Fruit fly (Drosophila melanogaster): ENCODE results near the gene CG12278.

DNA sequence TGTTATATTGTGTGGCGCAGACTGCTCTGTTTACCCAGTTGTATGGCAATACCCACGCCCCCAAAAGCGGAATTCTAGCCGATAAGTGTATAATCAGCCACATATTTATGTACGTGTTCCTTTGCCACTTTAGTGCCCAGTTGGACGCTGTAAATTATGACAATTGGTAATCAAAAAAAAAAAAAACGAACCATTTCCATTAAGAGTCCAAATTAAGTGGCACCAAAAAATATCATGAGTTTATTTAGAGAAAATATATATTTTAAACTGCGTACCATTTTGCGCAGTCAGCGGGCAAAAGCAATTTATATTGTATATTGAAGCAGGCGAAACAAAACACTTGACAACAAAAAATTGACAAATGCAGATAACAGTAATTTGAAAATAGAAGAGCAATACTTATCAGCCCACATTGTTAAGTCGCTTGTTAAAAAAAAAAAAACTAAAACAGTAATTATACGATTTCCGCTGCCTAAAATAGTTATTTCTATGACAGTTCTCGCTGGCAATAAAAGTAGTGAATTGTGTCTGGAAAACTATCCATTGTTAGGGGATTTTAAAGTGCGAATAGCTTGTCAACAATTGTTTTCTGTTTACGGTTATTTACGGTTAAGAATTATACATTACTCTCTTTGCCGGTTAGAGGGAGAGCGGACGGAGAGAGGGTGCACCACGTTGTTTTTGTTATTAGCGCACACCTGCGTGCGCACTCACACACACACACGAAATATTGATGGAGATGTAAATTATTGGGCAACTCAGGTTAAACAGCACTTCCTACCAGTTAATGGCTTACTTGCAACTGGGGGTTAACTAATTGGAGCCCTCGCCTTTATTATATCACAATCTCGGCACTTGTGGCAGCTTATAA is 15.9 kb downstream of the CG12278 start:
- TF ChIP-seq CG8478 (optimal IDR thresholded peaks at IDR 0.05) (no peak), CTCF (optimal IDR thresholded peaks at IDR 0.05) (no peak)

Data from S2 (cell line).